Worm (Caenorhabditis elegans) whole organism, L3 larva: ENCODE data around the gene F54D1.1.

Experiments
- fos-1 ChIP-seq: fragments of 150-350 bp; optimal IDR thresholded peaks from 2 replicates; lab custom pipeline; 2014; ENCODE audit warnings: missing biosample characterization, missing genetic modification characterization
- lin-39 ChIP-seq: fragments of 150-350 bp; optimal IDR thresholded peaks from 2 replicates; lab custom pipeline; 2018; ENCODE audit warnings: missing biosample characterization, missing genetic modification reagents, missing genetic modification characterization
- mdl-1 ChIP-seq: fragments of 150-350 bp; optimal IDR thresholded peaks from 2 replicates; lab custom pipeline; 2014; ENCODE audit warnings: missing biosample characterization, missing genetic modification characterization
- zag-1 ChIP-seq: fragments of 150-350 bp; optimal IDR thresholded peaks from 2 replicates; lab custom pipeline; 2014; ENCODE audit warnings: missing biosample characterization, missing genetic modification characterization
- ztf-11 ChIP-seq: fragments of 150-350 bp; optimal IDR thresholded peaks from 2 replicates; lab custom pipeline; 2014; ENCODE audit warnings: missing biosample characterization, missing genetic modification characterization

ce11 chrIV:11273151-11273550, 11.5 kb downstream of the F54D1.1 start, which contains the start of gene gtl-2:
- TF ChIP-seq ztf-11 = no peak
- TF ChIP-seq mdl-1 (tag; lab: Kevin White, UChicago) = no peak
- no peak for TF ChIP-seq lin-39 (tag; lab: Kevin White, UChicago)
- TF ChIP-seq zag-1 (tag; lab: Kevin White, UChicago) = no peak
- TF ChIP-seq fos-1 (tag; lab: Kevin White, UChicago) = no peak
